Worm (Caenorhabditis elegans) whole organism, mixed stage, embryonic: Measurements from ENCODE around the gene lido-11.
A peak's percentile ranks its signal among the peaks of the same experiment; 100 is the strongest.

ENCODE experiments used
- M03D4.4 ChIP-seq: sonication (generic microtip); optimal IDR thresholded peaks from 2 replicates; lab custom pipeline; 2017; ENCODE audit warnings: mild to moderate bottlenecking, missing genetic modification characterization, missing compliant biosample characterization
- bed-3 ChIP-seq: fragments of 200-800 bp; sonication (Bioruptor generic); optimal IDR thresholded peaks from 3 replicates; lab custom pipeline; 2018; ENCODE audit warnings: mild to moderate bottlenecking, missing genetic modification characterization, moderate library complexity, missing compliant biosample characterization
- blmp-1 ChIP-seq: fragments of 150-350 bp; optimal IDR thresholded peaks from 2 replicates; lab custom pipeline; 2014; ENCODE audit warnings: missing biosample characterization, missing genetic modification characterization
- ceh-43 ChIP-seq: fragments of 200-800 bp; sonication (Bioruptor generic); optimal IDR thresholded peaks from 2 replicates; lab custom pipeline; 2018; ENCODE audit warnings: mild to moderate bottlenecking, missing genetic modification characterization, moderate library complexity, missing compliant biosample characterization
- ces-1 ChIP-seq: fragments of 150-350 bp; optimal IDR thresholded peaks from 2 replicates; lab custom pipeline; 2014; ENCODE audit warnings: missing biosample characterization, missing genetic modification reagents, missing genetic modification characterization
- cnd-1 ChIP-seq: fragments of 200-800 bp; sonication (Bioruptor generic); optimal IDR thresholded peaks from 2 replicates; lab custom pipeline; 2018; ENCODE audit warnings: mild to moderate bottlenecking, missing genetic modification characterization, missing compliant biosample characterization
- drap-1 ChIP-seq: fragments of 200-800 bp; sonication (Bioruptor generic); optimal IDR thresholded peaks from 3 replicates; lab custom pipeline; 2018; ENCODE audit warnings: mild to moderate bottlenecking, missing genetic modification characterization, missing compliant biosample characterization
- elt-1 ChIP-seq: sonication (generic microtip); optimal IDR thresholded peaks from 2 replicates; lab custom pipeline; 2017; ENCODE audit warnings: missing genetic modification characterization, mild to moderate bottlenecking, missing compliant biosample characterization, antibody characterized with exemption, moderate library complexity, borderline replicate concordance; ENCODE audit not compliant: insufficient read depth
- elt-3 ChIP-seq: fragments of 150-350 bp; optimal IDR thresholded peaks from 2 replicates; lab custom pipeline; 2014; ENCODE audit warnings: missing biosample characterization, missing genetic modification characterization
- flh-1 ChIP-seq: fragments of 200-800 bp; sonication (Bioruptor generic); optimal IDR thresholded peaks from 2 replicates; lab custom pipeline; 2018; ENCODE audit warnings: mild to moderate bottlenecking, missing genetic modification characterization, moderate library complexity, missing compliant biosample characterization
- ham-2 ChIP-seq: fragments of 200-800 bp; sonication (Bioruptor generic); optimal IDR thresholded peaks from 2 replicates; lab custom pipeline; 2018; ENCODE audit warnings: mild to moderate bottlenecking, missing genetic modification characterization, missing compliant biosample characterization
- hlh-1 ChIP-seq: fragments of 150-350 bp; optimal IDR thresholded peaks from 2 replicates; lab custom pipeline; 2014; ENCODE audit warnings: missing biosample characterization, missing genetic modification reagents, missing genetic modification characterization
- lsy-2 ChIP-seq: fragments of 150-350 bp; optimal IDR thresholded peaks from 2 replicates; lab custom pipeline; 2014; ENCODE audit warnings: missing biosample characterization, missing genetic modification characterization
- mab-5 ChIP-seq: fragments of 150-350 bp; optimal IDR thresholded peaks from 2 replicates; lab custom pipeline; 2014; ENCODE audit warnings: missing biosample characterization, missing genetic modification characterization
- mep-1 ChIP-seq: fragments of 150-350 bp; optimal IDR thresholded peaks from 2 replicates; lab custom pipeline; 2017; ENCODE audit warnings: missing biosample characterization, missing genetic modification reagents, missing genetic modification characterization, inconsistent platforms
- mls-2 ChIP-seq: sonication (generic microtip); optimal IDR thresholded peaks from 2 replicates; lab custom pipeline; 2016; ENCODE audit warnings: mild to moderate bottlenecking, missing genetic modification characterization, moderate library complexity, missing compliant biosample characterization
- nhr-12 ChIP-seq: fragments of 150-350 bp; optimal IDR thresholded peaks from 2 replicates; lab custom pipeline; 2014; ENCODE audit warnings: missing biosample characterization, missing genetic modification characterization
- nhr-2 ChIP-seq: fragments of 150-350 bp; optimal IDR thresholded peaks from 2 replicates; lab custom pipeline; 2014; ENCODE audit warnings: missing biosample characterization, missing genetic modification characterization
- nhr-237 ChIP-seq: fragments of 150-350 bp; optimal IDR thresholded peaks from 2 replicates; lab custom pipeline; 2014; ENCODE audit warnings: missing biosample characterization, missing genetic modification characterization
- nhr-28 ChIP-seq: fragments of 150-350 bp; optimal IDR thresholded peaks from 2 replicates; lab custom pipeline; 2014; ENCODE audit warnings: missing biosample characterization, missing genetic modification characterization
- nhr-76 ChIP-seq: sonication (generic microtip); optimal IDR thresholded peaks from 2 replicates; lab custom pipeline; 2017; ENCODE audit warnings: missing biosample characterization, missing genetic modification characterization
- pha-4 ChIP-seq: fragments of 150-350 bp; optimal IDR thresholded peaks from 2 replicates; lab custom pipeline; 2018; ENCODE audit warnings: missing biosample characterization, missing genetic modification reagents, missing genetic modification characterization
- sem-2 ChIP-seq: fragments of 200-800 bp; sonication (Bioruptor generic); optimal IDR thresholded peaks from 2 replicates; lab custom pipeline; 2018; ENCODE audit warnings: mild to moderate bottlenecking, missing genetic modification characterization, missing compliant biosample characterization
- snpc-4 ChIP-seq: fragments of 150-350 bp; optimal IDR thresholded peaks from 2 replicates; lab custom pipeline; 2014; ENCODE audit warnings: missing biosample characterization, missing genetic modification characterization
- sptf-1 ChIP-seq: sonication (generic microtip); optimal IDR thresholded peaks from 2 replicates; lab custom pipeline; 2017; ENCODE audit warnings: mild to moderate bottlenecking, missing genetic modification characterization, moderate library complexity, missing compliant biosample characterization
- tbx-8 ChIP-seq: fragments of 200-800 bp; sonication (Bioruptor generic); optimal IDR thresholded peaks from 2 replicates; lab custom pipeline; 2018; ENCODE audit warnings: mild to moderate bottlenecking, missing genetic modification characterization, moderate library complexity, missing compliant biosample characterization
- unc-39 ChIP-seq: fragments of 150-350 bp; optimal IDR thresholded peaks from 2 replicates; lab custom pipeline; 2014; ENCODE audit warnings: missing biosample characterization, missing genetic modification characterization
- unc-62 ChIP-seq: fragments of 150-350 bp; optimal IDR thresholded peaks from 2 replicates; lab custom pipeline; 2014; ENCODE audit warnings: missing biosample characterization, missing genetic modification reagents, missing genetic modification characterization
- ztf-11 ChIP-seq: fragments of 150-350 bp; optimal IDR thresholded peaks from 2 replicates; lab custom pipeline; 2014; ENCODE audit warnings: missing biosample characterization, missing genetic modification characterization

The lido-11 gene

ce11 chrII:2977652-2978051 is 26.1 kb upstream of the lido-11 start:
- no peak for TF ChIP-seq ces-1 (GFP tag; lab: Kevin White, UChicago)
- TF ChIP-seq mep-1 (tag; lab: Kevin White, UChicago) = no peak
- no peak for TF ChIP-seq flh-1 (GFP tag; lab: Kevin White, UChicago)
- no peak for TF ChIP-seq nhr-76 (tag; lab: Kevin White, UChicago)
- no peak for TF ChIP-seq elt-1 (tag; lab: Kevin White, UChicago)
- no peak for TF ChIP-seq cnd-1 (tag; lab: Kevin White, UChicago)

ce11 chrII:2979061-2979460 is 24.7 kb upstream of the lido-11 start:
- TF ChIP-seq elt-3 (tag; lab: Kevin White, UChicago) (no peak), ham-2 (peak; percentile 36)
- TF ChIP-seq, all 35 proteins: peak for 1

ce11 chrII:2984383-2984782 is 19.4 kb upstream of the lido-11 start:
- no peak for TF ChIP-seq M03D4.4 (tag; lab: Kevin White, UChicago)
- no peak for TF ChIP-seq tbx-8 (GFP tag; lab: Kevin White, UChicago)
- no peak for TF ChIP-seq mab-5 (tag; lab: Kevin White, UChicago)
- no peak for TF ChIP-seq snpc-4 (tag; lab: Kevin White, UChicago)
- TF ChIP-seq flh-1 (GFP tag; lab: Kevin White, UChicago) = no peak
- no peak for TF ChIP-seq drap-1 (GFP tag; lab: Kevin White, UChicago)
- TF ChIP-seq nhr-76 (tag; lab: Kevin White, UChicago) = no peak
- no peak for TF ChIP-seq hlh-1 (tag; lab: Kevin White, UChicago)
- TF ChIP-seq bed-3 (GFP tag; lab: Kevin White, UChicago) = no peak
- TF ChIP-seq ham-2 = no peak
- TF ChIP-seq blmp-1 (tag; lab: Kevin White, UChicago) = no peak
- no peak for TF ChIP-seq sem-2
- no peak for TF ChIP-seq unc-39 (tag; lab: Kevin White, UChicago)

ce11 chrII:2985446-2985845 is 18.3 kb upstream of the lido-11 start:
- no peak for TF ChIP-seq cnd-1 (tag; lab: Kevin White, UChicago)
- no peak for TF ChIP-seq snpc-4 (tag; lab: Kevin White, UChicago)
- TF ChIP-seq drap-1 (GFP tag; lab: Kevin White, UChicago) = no peak
- TF ChIP-seq tbx-8 (GFP tag; lab: Kevin White, UChicago) = no peak
- TF ChIP-seq sptf-1 (tag; lab: Kevin White, UChicago) = no peak
- no peak for TF ChIP-seq flh-1 (GFP tag; lab: Kevin White, UChicago)
- no peak for TF ChIP-seq bed-3 (GFP tag; lab: Kevin White, UChicago)
- TF ChIP-seq ztf-11 (tag; lab: Kevin White, UChicago) = no peak
- TF ChIP-seq sem-2 = no peak
- no peak for TF ChIP-seq ces-1 (GFP tag; lab: Kevin White, UChicago)
- TF ChIP-seq ham-2 = no peak
- TF ChIP-seq unc-62 (GFP tag; lab: Kevin White, UChicago) = no peak
- no peak for TF ChIP-seq pha-4 (tag; lab: Kevin White, UChicago)
- TF ChIP-seq mep-1 (tag; lab: Kevin White, UChicago) = no peak
- no peak for TF ChIP-seq mls-2 (tag; lab: Kevin White, UChicago)
- no peak for TF ChIP-seq nhr-76 (tag; lab: Kevin White, UChicago)
- no peak for TF ChIP-seq blmp-1 (tag; lab: Kevin White, UChicago)

ce11 chrII:2985935-2986498 is 17.8 kb upstream of the lido-11 start:
- TF ChIP-seq M03D4.4 (tag; lab: Kevin White, UChicago) = no peak
- TF ChIP-seq lsy-2 = no peak
- no peak for TF ChIP-seq flh-1 (GFP tag; lab: Kevin White, UChicago)
- no peak for TF ChIP-seq mab-5 (tag; lab: Kevin White, UChicago)
- no peak for TF ChIP-seq ceh-43 (GFP tag; lab: Kevin White, UChicago)
- TF ChIP-seq elt-3 (tag; lab: Kevin White, UChicago) = no peak
- no peak for TF ChIP-seq elt-1 (tag; lab: Kevin White, UChicago)
- no peak for TF ChIP-seq nhr-237 (tag; lab: Kevin White, UChicago)
- no peak for TF ChIP-seq bed-3 (GFP tag; lab: Kevin White, UChicago)
- TF ChIP-seq nhr-12 (tag; lab: Kevin White, UChicago) = no peak

ce11 chrII:2987122-2987556 is 16.6 kb upstream of the lido-11 start:
- TF ChIP-seq unc-62 (GFP tag; lab: Kevin White, UChicago) = no peak
- TF ChIP-seq nhr-2 (tag; lab: Kevin White, UChicago) = no peak
- no peak for TF ChIP-seq drap-1 (GFP tag; lab: Kevin White, UChicago)
- no peak for TF ChIP-seq ceh-43 (GFP tag; lab: Kevin White, UChicago)
- no peak for TF ChIP-seq bed-3 (GFP tag; lab: Kevin White, UChicago)
- no peak for TF ChIP-seq mls-2 (tag; lab: Kevin White, UChicago)
- TF ChIP-seq nhr-28 (tag; lab: Kevin White, UChicago) = no peak
- no peak for TF ChIP-seq ham-2
- TF ChIP-seq, all 35 proteins: peak for 0
